Worm (Caenorhabditis elegans): Measurements from ENCODE around the gene fat-4.

ce11 chrIV:9840984-9841590 lies 41.9 kb downstream of the fat-4 start, which contains the start of the genes kin-24 and msp-56:
- TF ChIP-seq aly-2 (tag; optimal IDR thresholded peaks at IDR 0.05) (no peak), mdl-1 (tag; optimal IDR thresholded peaks at IDR 0.05) (no peak), ztf-4 (tag; optimal IDR thresholded peaks at IDR 0.05) (no peak), nhr-76 (tag; optimal IDR thresholded peaks at IDR 0.05) (no peak), ceh-82 (tag; optimal IDR thresholded peaks at IDR 0.05) (no peak), nhr-28 (tag; optimal IDR thresholded peaks at IDR 0.05) (no peak), ama-1 (optimal IDR thresholded peaks at IDR 0.05) (no peak), lin-39 (tag; optimal IDR thresholded peaks at IDR 0.05) (no peak), ceh-16 (tag; optimal IDR thresholded peaks at IDR 0.05) (no peak), nhr-11 (tag; optimal IDR thresholded peaks at IDR 0.05) (no peak), tbx-2 (tag; optimal IDR thresholded peaks at IDR 0.05) (no peak), unc-39 (tag; optimal IDR thresholded peaks at IDR 0.05) (no peak), elt-2 (tag; optimal IDR thresholded peaks at IDR 0.05) (no peak)
